Worm (Caenorhabditis elegans) whole organism, midembryonic: Measurements from ENCODE around the gene cic-1.

Experiments used
- T22C8.4 ChIP-seq: fragments of 200-800 bp; sonication (Bioruptor generic); IDR thresholded peaks from 2 replicates; pipeline ENCODE4 v1.3.6; 2022; ENCODE audit warnings: missing genetic modification characterization, missing compliant biosample characterization
- flt-1 ChIP-seq: fragments of 200-800 bp; sonication (Bioruptor generic); IDR thresholded peaks from 2 replicates; pipeline ENCODE4 v1.3.6; 2022; ENCODE audit warnings: missing genetic modification characterization, missing compliant biosample characterization
- klf-2 ChIP-seq: fragments of 200-800 bp; sonication (Bioruptor generic); conservative IDR thresholded peaks from 2 replicates; pipeline ENCODE4 v1.3.6; 2022; ENCODE audit warnings: missing genetic modification reagents, missing genetic modification characterization, missing compliant biosample characterization
- med-1 ChIP-seq: sonication (generic microtip); optimal IDR thresholded peaks from 2 replicates; lab custom pipeline; 2017; ENCODE audit warnings: missing genetic modification characterization, mild to moderate bottlenecking, missing compliant biosample characterization, antibody characterized with exemption, missing genetic modification reagents; ENCODE audit not compliant: insufficient read depth
- ref-1 ChIP-seq: fragments of 200-800 bp; sonication (Bioruptor generic); conservative IDR thresholded peaks from 2 replicates; pipeline ENCODE4 v1.3.6; 2022; ENCODE audit warnings: missing genetic modification reagents, missing genetic modification characterization, missing compliant biosample characterization

- TF ChIP-seq klf-2 (GFP tag; lab: Robert Waterston, UW) (no peak), med-1 (no peak), T22C8.4 (GFP tag; lab: Robert Waterston, UW) (0 out of 2 replicates have a peak, but pooled peaks have one; percentile 47), flt-1 (GFP tag; lab: Robert Waterston, UW) (no peak), ref-1 (GFP tag; lab: Robert Waterston, UW) (no peak)
Measured at ce11 chrIII:2410925-2411450, 10.0 kb upstream of the cic-1 start, which contains the start of gene mrpl-30.
